Worm (Caenorhabditis elegans) whole organism, L3 larva: ENCODE measurements around the gene fbxa-10.

Experiments used
- aly-2 ChIP-seq: fragments of 150-350 bp; optimal IDR thresholded peaks from 2 replicates; lab custom pipeline; 2014; ENCODE audit warnings: missing biosample characterization, missing genetic modification characterization
- egl-27 ChIP-seq: sonication (generic microtip); optimal IDR thresholded peaks from 4 replicates; lab custom pipeline; 2017; ENCODE audit warnings: missing biosample characterization, missing genetic modification reagents, missing genetic modification characterization
- eor-1 ChIP-seq, 2 experiments: fragments of 150-350 bp; optimal IDR thresholded peaks; 2 replicates each; lab custom pipeline; 2014 to 2018; ENCODE audit warnings: missing biosample characterization in 2 of 2, missing genetic modification characterization in 2 of 2
- fkh-10 ChIP-seq: sonication (generic microtip); optimal IDR thresholded peaks from 2 replicates; lab custom pipeline; 2017; ENCODE audit warnings: missing biosample characterization, missing genetic modification reagents, missing genetic modification characterization
- fos-1 ChIP-seq: fragments of 150-350 bp; optimal IDR thresholded peaks from 2 replicates; lab custom pipeline; 2014; ENCODE audit warnings: missing biosample characterization, missing genetic modification characterization
- nhr-23 ChIP-seq: fragments of 150-350 bp; optimal IDR thresholded peaks from 2 replicates; lab custom pipeline; 2014; ENCODE audit warnings: missing biosample characterization, missing genetic modification reagents, missing genetic modification characterization
- nhr-28 ChIP-seq: fragments of 150-350 bp; optimal IDR thresholded peaks from 2 replicates; lab custom pipeline; 2014; ENCODE audit warnings: missing biosample characterization, missing genetic modification characterization
- nhr-76 ChIP-seq: fragments of 150-350 bp; sonication (generic microtip); optimal IDR thresholded peaks from 5 replicates; lab custom pipeline; 2014; ENCODE audit warnings: missing biosample characterization, missing genetic modification characterization
- skn-1 ChIP-seq: fragments of 150-350 bp; optimal IDR thresholded peaks from 2 replicates; lab custom pipeline; 2014; ENCODE audit warnings: missing biosample characterization, missing genetic modification characterization
- snpc-4 ChIP-seq: fragments of 150-350 bp; optimal IDR thresholded peaks from 2 replicates; lab custom pipeline; 2014; ENCODE audit warnings: missing biosample characterization, missing genetic modification characterization
- unc-39 ChIP-seq: sonication (generic microtip); optimal IDR thresholded peaks from 4 replicates; lab custom pipeline; 2017; ENCODE audit warnings: missing biosample characterization, missing genetic modification characterization
- unc-62 ChIP-seq: fragments of 150-350 bp; sonication (generic microtip); optimal IDR thresholded peaks from 4 replicates; lab custom pipeline; 2014; ENCODE audit warnings: missing biosample characterization, missing genetic modification reagents, missing genetic modification characterization

DNA sequence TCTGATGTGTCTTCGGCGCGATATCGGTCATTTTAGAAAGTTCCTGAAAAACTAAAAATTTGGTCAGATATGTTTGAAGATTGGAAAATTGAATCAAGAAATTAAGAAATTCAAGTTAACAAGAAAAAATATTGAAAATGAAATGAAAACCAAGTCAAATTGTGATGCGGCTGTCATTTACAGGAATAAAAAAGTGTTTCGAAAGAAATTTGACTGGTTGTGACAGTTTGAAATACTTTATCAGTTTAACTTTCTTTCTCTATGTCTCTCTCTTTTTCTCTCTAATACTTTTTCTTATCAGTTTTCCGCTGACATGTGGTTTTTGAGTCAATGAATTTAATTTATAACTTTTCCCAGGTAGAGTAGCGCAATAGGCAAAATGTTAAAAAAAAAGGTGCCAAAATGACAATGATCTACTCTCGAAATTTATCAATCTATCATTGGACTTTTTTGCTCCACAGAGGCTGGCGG lies 16.1 kb upstream of the fbxa-10 start, which contains the start of gene fbxa-55:
- no peak for TF ChIP-seq nhr-76
- TF ChIP-seq eor-1 (tag; optimal IDR thresholded peaks at IDR 0.05; lab: Kevin White, UChicago) = no peak
- no peak for TF ChIP-seq nhr-23 (tag; lab: Kevin White, UChicago)
- TF ChIP-seq aly-2 (tag; lab: Kevin White, UChicago) = no peak
- no peak for TF ChIP-seq snpc-4 (tag; lab: Kevin White, UChicago)
- TF ChIP-seq egl-27 (tag; lab: Kevin White, UChicago) = no peak
- TF ChIP-seq unc-39 (tag; lab: Kevin White, UChicago) = no peak
- no peak for TF ChIP-seq fkh-10 (GFP tag; lab: Kevin White, UChicago)
- TF ChIP-seq skn-1 = no peak
- TF ChIP-seq unc-62 = no peak
- no peak for TF ChIP-seq nhr-28 (tag; lab: Kevin White, UChicago)
- TF ChIP-seq fos-1 (tag; lab: Kevin White, UChicago) = no peak
